Worm (Caenorhabditis elegans) whole organism, young adult: ENCODE results near the gene T07C4.3.

Experiments
- C06A6.2 ChIP-seq: fragments of 200-800 bp; sonication (Bioruptor generic); conservative IDR thresholded peaks from 2 replicates; pipeline ENCODE4 v1.3.6; 2022; ENCODE audit warnings: missing genetic modification characterization, missing compliant biosample characterization
- C17E4.6 ChIP-seq: fragments of 200-800 bp; sonication (Bioruptor generic); IDR thresholded peaks from 2 replicates; pipeline ENCODE4 v1.3.6; 2022; ENCODE audit warnings: missing genetic modification reagents, missing genetic modification characterization, missing compliant biosample characterization
- T26A5.8 ChIP-seq: sonication (generic microtip); optimal IDR thresholded peaks from 2 replicates; lab custom pipeline; 2016; ENCODE audit warnings: missing genetic modification characterization, missing compliant biosample characterization
- Y53G8AR.9 ChIP-seq: fragments of 200-800 bp; sonication (Bioruptor generic); conservative IDR thresholded peaks from 2 replicates; pipeline ENCODE4 v1.3.6; 2022; ENCODE audit warnings: missing genetic modification reagents, missing genetic modification characterization, missing compliant biosample characterization
- Y67H2A.10 ChIP-seq: fragments of 200-800 bp; sonication (Bioruptor generic); conservative IDR thresholded peaks from 2 replicates; pipeline ENCODE4 v1.3.6; 2022; ENCODE audit warnings: missing genetic modification reagents, missing genetic modification characterization, missing compliant biosample characterization
- Y79H2A.3 ChIP-seq: fragments of 200-800 bp; sonication (Bioruptor generic); conservative IDR thresholded peaks from 2 replicates; pipeline ENCODE4 v1.3.6; 2022; ENCODE audit warnings: missing genetic modification reagents, missing genetic modification characterization, missing compliant biosample characterization
- Y95B8A.8 ChIP-seq: fragments of 200-800 bp; sonication (Bioruptor generic); IDR thresholded peaks from 2 replicates; pipeline ENCODE4 v1.3.6; 2022; ENCODE audit warnings: missing genetic modification reagents, missing genetic modification characterization, missing compliant biosample characterization
- ZK185.1 ChIP-seq: sonication (generic microtip); optimal IDR thresholded peaks from 2 replicates; lab custom pipeline; 2016; ENCODE audit warnings: mild to moderate bottlenecking, missing genetic modification characterization, missing compliant biosample characterization; ENCODE audit not compliant: poor library complexity, severe bottlenecking
- akir-1 ChIP-seq: fragments of 200-800 bp; sonication (Bioruptor generic); optimal IDR thresholded peaks from 2 replicates; lab custom pipeline; 2018; ENCODE audit warnings: mild to moderate bottlenecking, missing genetic modification characterization, moderate library complexity, missing compliant biosample characterization
- aptf-3 ChIP-seq: fragments of 200-800 bp; sonication (Bioruptor generic); IDR thresholded peaks from 2 replicates; pipeline ENCODE4 v1.3.6; 2022; ENCODE audit warnings: missing genetic modification characterization, missing compliant biosample characterization
- athp-1 ChIP-seq: sonication (generic microtip); optimal IDR thresholded peaks from 2 replicates; lab custom pipeline; 2017; ENCODE audit warnings: mild to moderate bottlenecking, missing genetic modification characterization, missing compliant biosample characterization
- attf-3 ChIP-seq: fragments of 200-800 bp; sonication (Bioruptor generic); conservative IDR thresholded peaks from 2 replicates; pipeline ENCODE4 v1.3.6; 2022; ENCODE audit warnings: missing genetic modification reagents, missing genetic modification characterization, missing compliant biosample characterization
- attf-5 ChIP-seq: fragments of 200-800 bp; sonication (Bioruptor generic); optimal IDR thresholded peaks from 2 replicates; lab custom pipeline; 2018; ENCODE audit warnings: mild to moderate bottlenecking, missing genetic modification characterization, missing compliant biosample characterization
- bed-2 ChIP-seq: fragments of 200-800 bp; sonication (Bioruptor generic); IDR thresholded peaks from 2 replicates; pipeline ENCODE4 v1.3.6; 2022; ENCODE audit warnings: missing genetic modification reagents, missing genetic modification characterization, missing compliant biosample characterization
- cebp-1 ChIP-seq, 2 experiments: fragments of 200-800 bp in 1 of 2; sonication (Bioruptor generic) in 1 of 2; sonication (generic microtip) in 1 of 2; IDR thresholded peaks in 1 of 2; optimal IDR thresholded peaks in 1 of 2; 2 replicates each; pipeline versions ENCODE4 v1.3.6 to Lab custom; 2017 to 2022; ENCODE audit warnings: missing compliant biosample characterization in 2 of 2, missing genetic modification characterization in 2 of 2, mild to moderate bottlenecking in 1 of 2, missing genetic modification reagents in 1 of 2, moderate library complexity in 1 of 2
- ceh-40 ChIP-seq: fragments of 200-800 bp; sonication (Bioruptor generic); IDR thresholded peaks from 2 replicates; pipeline ENCODE4 v1.3.6; 2022; ENCODE audit warnings: missing genetic modification characterization, missing compliant biosample characterization
- ceh-58 ChIP-seq: fragments of 200-800 bp; sonication (Bioruptor generic); IDR thresholded peaks from 2 replicates; pipeline ENCODE4 v1.3.6; 2022; ENCODE audit warnings: missing genetic modification characterization, missing compliant biosample characterization
- efl-1 ChIP-seq: fragments of 150-350 bp; optimal IDR thresholded peaks from 2 replicates; lab custom pipeline; 2014; ENCODE audit warnings: missing biosample characterization, missing genetic modification reagents, missing genetic modification characterization
- ekl-4 ChIP-seq: fragments of 200-800 bp; sonication (Bioruptor generic); IDR thresholded peaks from 2 replicates; pipeline ENCODE4 v1.3.6; 2022; ENCODE audit warnings: missing genetic modification reagents, missing genetic modification characterization, missing compliant biosample characterization
- fkh-3 ChIP-seq: sonication (generic microtip); optimal IDR thresholded peaks from 2 replicates; lab custom pipeline; 2016; ENCODE audit warnings: mild to moderate bottlenecking, missing genetic modification characterization, missing compliant biosample characterization
- hlh-12 ChIP-seq: sonication (generic microtip); optimal IDR thresholded peaks from 2 replicates; lab custom pipeline; 2016; ENCODE audit warnings: missing genetic modification characterization, missing compliant biosample characterization
- hlh-26 ChIP-seq: fragments of 200-800 bp; sonication (Bioruptor generic); conservative IDR thresholded peaks from 2 replicates; pipeline ENCODE4 v1.3.6; 2022; ENCODE audit warnings: missing genetic modification reagents, missing genetic modification characterization, missing compliant biosample characterization
- hmg-1.2 ChIP-seq: fragments of 200-800 bp; sonication (Bioruptor generic); IDR thresholded peaks from 2 replicates; pipeline ENCODE4 v1.3.6; 2022; ENCODE audit warnings: missing genetic modification reagents, missing genetic modification characterization, missing compliant biosample characterization
- hrde-1 ChIP-seq: sonication (generic microtip); optimal IDR thresholded peaks from 2 replicates; lab custom pipeline; 2016; ENCODE audit warnings: missing genetic modification characterization, mild to moderate bottlenecking, missing compliant biosample characterization, moderate library complexity, missing genotype, missing genetic modification reagents, borderline replicate concordance
- hsf-1 ChIP-seq: fragments of 200-800 bp; sonication (Bioruptor generic); IDR thresholded peaks from 2 replicates; pipeline ENCODE4 v1.3.6; 2022; ENCODE audit warnings: missing genetic modification reagents, missing genetic modification characterization, missing compliant biosample characterization
- lin-40 ChIP-seq: sonication (generic microtip); optimal IDR thresholded peaks from 2 replicates; lab custom pipeline; 2016; ENCODE audit warnings: missing genetic modification characterization, mild to moderate bottlenecking, missing compliant biosample characterization, missing genotype, missing genetic modification reagents
- lin-54 ChIP-seq: fragments of 200-800 bp; sonication (Bioruptor generic); optimal IDR thresholded peaks from 2 replicates; lab custom pipeline; 2018; ENCODE audit warnings: mild to moderate bottlenecking, missing genetic modification characterization, missing compliant biosample characterization
- lir-1 ChIP-seq: fragments of 200-800 bp; sonication (Bioruptor generic); conservative IDR thresholded peaks from 2 replicates; pipeline ENCODE4 v1.3.6; 2022; ENCODE audit warnings: missing genetic modification reagents, missing genetic modification characterization, missing compliant biosample characterization
- madf-6 ChIP-seq: fragments of 200-800 bp; sonication (Bioruptor generic); IDR thresholded peaks from 2 replicates; pipeline ENCODE4 v1.3.6; 2022; ENCODE audit warnings: missing genetic modification reagents, missing genetic modification characterization, missing compliant biosample characterization
- nfya-1 ChIP-seq: sonication (generic microtip); optimal IDR thresholded peaks from 2 replicates; lab custom pipeline; 2017; ENCODE audit warnings: antibody characterized with exemption, missing compliant biosample characterization, missing genetic modification characterization, borderline replicate concordance; ENCODE audit not compliant: insufficient read depth
- nfya-2 ChIP-seq: fragments of 200-800 bp; sonication (Bioruptor generic); IDR thresholded peaks from 2 replicates; pipeline ENCODE4 v1.3.6; 2022; ENCODE audit warnings: missing genetic modification reagents, missing genetic modification characterization, missing compliant biosample characterization
- nhr-120 ChIP-seq: fragments of 200-800 bp; sonication (Bioruptor generic); IDR thresholded peaks from 2 replicates; pipeline ENCODE4 v1.3.6; 2022; ENCODE audit warnings: missing genetic modification characterization, missing compliant biosample characterization
- nhr-90 ChIP-seq: sonication (generic microtip); optimal IDR thresholded peaks from 2 replicates; lab custom pipeline; 2016; ENCODE audit warnings: missing genotype, mild to moderate bottlenecking, missing genetic modification characterization, missing compliant biosample characterization
- snpc-1.3 ChIP-seq: sonication (generic microtip); optimal IDR thresholded peaks from 2 replicates; lab custom pipeline; 2017; ENCODE audit warnings: missing genetic modification characterization, mild to moderate bottlenecking, missing compliant biosample characterization, antibody characterized with exemption, moderate library complexity, missing genotype, missing genetic modification reagents; ENCODE audit not compliant: insufficient read depth
- somi-1 ChIP-seq: fragments of 200-800 bp; sonication (Bioruptor generic); optimal IDR thresholded peaks from 2 replicates; lab custom pipeline; 2018; ENCODE audit warnings: mild to moderate bottlenecking, missing genetic modification characterization, missing compliant biosample characterization
- sptf-2 ChIP-seq: fragments of 200-800 bp; sonication (Bioruptor generic); optimal IDR thresholded peaks from 2 replicates; lab custom pipeline; 2018; ENCODE audit warnings: mild to moderate bottlenecking, missing genetic modification characterization, missing compliant biosample characterization
- tlf-1 ChIP-seq: fragments of 200-800 bp; sonication (Bioruptor generic); optimal IDR thresholded peaks from 2 replicates; lab custom pipeline; 2018; ENCODE audit warnings: mild to moderate bottlenecking, missing genetic modification characterization, missing compliant biosample characterization
- xnd-1 ChIP-seq: sonication (generic microtip); optimal IDR thresholded peaks from 2 replicates; lab custom pipeline; 2016; ENCODE audit warnings: missing genotype, missing genetic modification reagents, missing genetic modification characterization, missing compliant biosample characterization
- zim-3 ChIP-seq: sonication (generic microtip); optimal IDR thresholded peaks from 2 replicates; lab custom pipeline; 2017; ENCODE audit warnings: mild to moderate bottlenecking, missing genetic modification characterization, moderate library complexity, missing compliant biosample characterization
- ztf-18 ChIP-seq: sonication (generic microtip); optimal IDR thresholded peaks from 2 replicates; lab custom pipeline; 2016; ENCODE audit warnings: missing genotype, mild to moderate bottlenecking, missing genetic modification characterization, missing compliant biosample characterization
- ztf-26 ChIP-seq: sonication (generic microtip); optimal IDR thresholded peaks from 2 replicates; lab custom pipeline; 2017; ENCODE audit warnings: missing genetic modification characterization, missing compliant biosample characterization

The T07C4.3 gene

ce11 chrIII:10333961-10334542, 17.9 kb upstream of the T07C4.3 start, which contains the start of the genes jmjd-4 and mev-1 (continued):
- no peak for TF ChIP-seq hlh-26 (GFP tag; lab: Robert Waterston, UW)
- peak; percentile 51 for TF ChIP-seq efl-1
- peak; percentile 7 for TF ChIP-seq athp-1 (tag; lab: Kevin White, UChicago)
- TF ChIP-seq Y67H2A.10 (GFP tag; lab: Robert Waterston, UW): no peak
- peak; percentile 51 for TF ChIP-seq ZK185.1 (tag; lab: Kevin White, UChicago)
- peak; percentile 67 for TF ChIP-seq hsf-1 (GFP tag; lab: Robert Waterston, UW)
- TF ChIP-seq nfya-2 (GFP tag; lab: Robert Waterston, UW): no peak
- peak; percentile 98 for TF ChIP-seq ztf-18 (tag; lab: Kevin White, UChicago)
- TF ChIP-seq zim-3 (tag; lab: Kevin White, UChicago): no peak
- TF ChIP-seq lin-54 (GFP tag; lab: Kevin White, UChicago): peak; percentile 92
- 0 out of 2 replicates have a peak, but pooled peaks have one; percentile 12 for TF ChIP-seq bed-2 (GFP tag; lab: Robert Waterston, UW)
- TF ChIP-seq Y95B8A.8: no peak
- TF ChIP-seq nfya-1 (tag; lab: Kevin White, UChicago): no peak
- TF ChIP-seq xnd-1 (tag; lab: Kevin White, UChicago): peak; percentile 76
- TF ChIP-seq attf-3 (GFP tag; lab: Robert Waterston, UW): no peak
- no peak for TF ChIP-seq aptf-3 (GFP tag; lab: Robert Waterston, UW)
- no peak for TF ChIP-seq sptf-2 (GFP tag; lab: Kevin White, UChicago)
- no peak for TF ChIP-seq T26A5.8 (tag; lab: Kevin White, UChicago)
- peak; percentile 92 for TF ChIP-seq attf-5 (GFP tag; lab: Kevin White, UChicago)
- peak; percentile 87 for TF ChIP-seq madf-6 (GFP tag; lab: Robert Waterston, UW)
- peak; percentile 85 for TF ChIP-seq ztf-26
- TF ChIP-seq cebp-1 (GFP tag; IDR thresholded peaks at IDR 0.05; lab: Robert Waterston, UW): 0 out of 2 replicates have a peak, but pooled peaks have one; percentile 32
- peak; percentile 89 for TF ChIP-seq cebp-1 (tag; optimal IDR thresholded peaks at IDR 0.05; lab: Kevin White, UChicago)
- TF ChIP-seq nhr-120: no peak
- peak; percentile 67 for TF ChIP-seq hmg-1.2
- TF ChIP-seq somi-1 (GFP tag; lab: Kevin White, UChicago): no peak
- TF ChIP-seq ekl-4 (GFP tag; lab: Robert Waterston, UW): peak; percentile 80
- peak; percentile 82 for TF ChIP-seq tlf-1
- peak; percentile 63; the same call in 1 of the 2 replicates for TF ChIP-seq lir-1 (GFP tag; lab: Robert Waterston, UW)
- TF ChIP-seq snpc-1.3 (tag; lab: Kevin White, UChicago): no peak
- no peak for TF ChIP-seq ceh-40 (GFP tag; lab: Robert Waterston, UW)
- peak; percentile 70 for TF ChIP-seq C06A6.2 (GFP tag; lab: Robert Waterston, UW)
- peak; percentile 64; the same call in 1 of the 2 replicates for TF ChIP-seq C17E4.6 (GFP tag; lab: Robert Waterston, UW)
- no peak for TF ChIP-seq akir-1 (GFP tag; lab: Kevin White, UChicago)
- no peak for TF ChIP-seq nhr-90 (tag; lab: Kevin White, UChicago)
- peak; percentile 89 for TF ChIP-seq lin-40 (tag; lab: Kevin White, UChicago)
- no peak for TF ChIP-seq fkh-3 (tag; lab: Kevin White, UChicago)
- peak; percentile 91 for TF ChIP-seq Y53G8AR.9 (GFP tag; lab: Robert Waterston, UW)
- TF ChIP-seq ceh-58 (GFP tag; lab: Robert Waterston, UW): no peak
- TF ChIP-seq hrde-1: no peak
- no peak for TF ChIP-seq hlh-12
- TF ChIP-seq Y79H2A.3 (GFP tag; lab: Robert Waterston, UW): no peak
